Fruit fly (Drosophila melanogaster) whole organism, adult: ENCODE measurements around the gene TwdlG.

Experiments used
- CG11617 ChIP-seq: fragments of 200-800 bp; sonication (Bioruptor generic); optimal IDR thresholded peaks from 2 replicates; lab custom pipeline; 2017; ENCODE audit warnings: mild to moderate bottlenecking, missing biosample characterization, missing genetic modification reagents, missing genetic modification characterization
- CG12768 ChIP-seq: fragments of 200-800 bp; sonication (Bioruptor generic); optimal IDR thresholded peaks from 2 replicates; lab custom pipeline; 2017; ENCODE audit warnings: missing biosample characterization, missing genetic modification characterization, mild to moderate bottlenecking, moderate library complexity, missing genetic modification reagents
- CG14711 ChIP-seq: fragments of 200-800 bp; sonication (Bioruptor generic); optimal IDR thresholded peaks from 2 replicates; lab custom pipeline; 2018; ENCODE audit warnings: missing biosample characterization, mild to moderate bottlenecking, missing genetic modification characterization, moderate library complexity
- CG1620 ChIP-seq: fragments of 200-800 bp; sonication (Bioruptor generic); optimal IDR thresholded peaks from 2 replicates; lab custom pipeline; 2016; ENCODE audit warnings: missing biosample characterization, missing genetic modification characterization
- CG33017 ChIP-seq: fragments of 200-800 bp; sonication (Bioruptor generic); optimal IDR thresholded peaks from 2 replicates; lab custom pipeline; 2018; ENCODE audit warnings: missing biosample characterization, mild to moderate bottlenecking, missing genetic modification characterization, moderate library complexity
- CG5204 ChIP-seq: fragments of 200-800 bp; sonication (Bioruptor generic); optimal IDR thresholded peaks from 2 replicates; lab custom pipeline; 2016; ENCODE audit warnings: missing biosample characterization, missing genetic modification characterization
- CG7045 ChIP-seq: fragments of 200-800 bp; sonication (Bioruptor generic); optimal IDR thresholded peaks from 2 replicates; lab custom pipeline; 2017; ENCODE audit warnings: missing biosample characterization, mild to moderate bottlenecking, missing genetic modification characterization
- CG7101 ChIP-seq: fragments of 200-800 bp; sonication (Bioruptor generic); optimal IDR thresholded peaks from 2 replicates; lab custom pipeline; 2018; ENCODE audit warnings: missing biosample characterization, mild to moderate bottlenecking, missing genetic modification characterization, moderate library complexity
- Clk ChIP-seq: fragments of 200-800 bp; sonication (Bioruptor generic); optimal IDR thresholded peaks from 2 replicates; lab custom pipeline; 2017; ENCODE audit warnings: missing biosample characterization, missing genetic modification characterization
- Crg-1 ChIP-seq: fragments of 200-800 bp; sonication (Bioruptor generic); optimal IDR thresholded peaks from 2 replicates; lab custom pipeline; 2016; ENCODE audit warnings: missing biosample characterization, missing genetic modification characterization
- Hr96 ChIP-seq: fragments of 200-800 bp; sonication (Bioruptor generic); optimal IDR thresholded peaks from 2 replicates; lab custom pipeline; 2016; ENCODE audit warnings: missing biosample characterization, missing genetic modification characterization
- Mnt ChIP-seq: fragments of 200-800 bp; sonication (Bioruptor generic); optimal IDR thresholded peaks from 2 replicates; lab custom pipeline; 2016; ENCODE audit warnings: missing biosample characterization, mild to moderate bottlenecking, missing genetic modification characterization
- bab1 ChIP-seq: fragments of 200-800 bp; sonication (Bioruptor generic); optimal IDR thresholded peaks from 3 replicates; lab custom pipeline; 2019; ENCODE audit warnings: missing biosample characterization, mild to moderate bottlenecking, missing genetic modification characterization, moderate library complexity
- cic ChIP-seq: fragments of 200-800 bp; sonication (Bioruptor generic); optimal IDR thresholded peaks from 2 replicates; lab custom pipeline; 2017; ENCODE audit warnings: missing biosample characterization, mild to moderate bottlenecking, missing genetic modification characterization, moderate library complexity
- cnc ChIP-seq, 2 experiments: fragments of >200 bp; optimal IDR thresholded peaks; 2 replicates each; lab custom pipeline; 2017
- kay ChIP-seq: fragments of 200-800 bp; sonication (Bioruptor generic); peaks from one replicate; lab custom pipeline; 2016; ENCODE audit warnings: missing biosample characterization, missing genetic modification characterization, borderline replicate concordance
- ovo ChIP-seq: fragments of 200-800 bp; sonication (Bioruptor generic); optimal IDR thresholded peaks from 2 replicates; lab custom pipeline; 2016; ENCODE audit warnings: missing biosample characterization, missing genetic modification characterization
- pad ChIP-seq: fragments of 200-800 bp; sonication (Bioruptor generic); optimal IDR thresholded peaks from 3 replicates; lab custom pipeline; 2017; ENCODE audit warnings: missing biosample characterization, missing genetic modification characterization, mild to moderate bottlenecking, moderate library complexity, missing genetic modification reagents
- tj ChIP-seq: fragments of 200-800 bp; sonication (Bioruptor generic); optimal IDR thresholded peaks from 3 replicates; lab custom pipeline; 2017; ENCODE audit warnings: missing biosample characterization, mild to moderate bottlenecking, missing genetic modification characterization, moderate library complexity
- toe ChIP-seq: fragments of 200-800 bp; sonication (Bioruptor generic); optimal IDR thresholded peaks from 2 replicates; lab custom pipeline; 2016; ENCODE audit warnings: missing biosample characterization, missing genetic modification characterization

TwdlG gene

DNA sequence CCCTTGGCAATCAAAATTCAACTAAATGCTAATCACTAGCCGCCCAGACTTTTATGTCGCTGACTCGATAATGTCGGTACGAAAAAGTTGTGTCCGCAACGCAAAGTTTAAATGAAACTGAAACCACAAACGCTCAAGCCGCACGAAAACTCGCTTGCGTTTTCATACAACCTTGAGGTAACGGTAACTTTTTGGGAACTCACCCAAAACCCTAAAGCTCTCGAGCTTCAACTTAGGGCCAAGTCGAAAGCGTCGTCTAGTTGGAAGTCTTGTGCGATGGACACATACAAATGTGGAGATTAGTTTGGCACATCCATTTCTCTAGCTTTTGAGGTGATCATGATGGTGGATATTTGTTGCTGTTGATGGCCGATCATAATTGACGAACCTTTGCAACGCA, 1.2 kb downstream of the TwdlG start:
- TF ChIP-seq bab1, result no peak
- no peak for TF ChIP-seq Clk (GFP tag; lab: Kevin White, UChicago)
- TF ChIP-seq CG7101 (tag; lab: Kevin White, UChicago), result no peak
- no peak for TF ChIP-seq CG33017
- TF ChIP-seq CG1620 (GFP tag; lab: Kevin White, UChicago), result no peak
- no peak for TF ChIP-seq cic (GFP tag; lab: Kevin White, UChicago)
- no peak for TF ChIP-seq CG14711 (tag; lab: Kevin White, UChicago)
- no peak for TF ChIP-seq ovo (GFP tag; lab: Kevin White, UChicago)
- TF ChIP-seq CG12768 (GFP tag; lab: Kevin White, UChicago), result no peak

DNA sequence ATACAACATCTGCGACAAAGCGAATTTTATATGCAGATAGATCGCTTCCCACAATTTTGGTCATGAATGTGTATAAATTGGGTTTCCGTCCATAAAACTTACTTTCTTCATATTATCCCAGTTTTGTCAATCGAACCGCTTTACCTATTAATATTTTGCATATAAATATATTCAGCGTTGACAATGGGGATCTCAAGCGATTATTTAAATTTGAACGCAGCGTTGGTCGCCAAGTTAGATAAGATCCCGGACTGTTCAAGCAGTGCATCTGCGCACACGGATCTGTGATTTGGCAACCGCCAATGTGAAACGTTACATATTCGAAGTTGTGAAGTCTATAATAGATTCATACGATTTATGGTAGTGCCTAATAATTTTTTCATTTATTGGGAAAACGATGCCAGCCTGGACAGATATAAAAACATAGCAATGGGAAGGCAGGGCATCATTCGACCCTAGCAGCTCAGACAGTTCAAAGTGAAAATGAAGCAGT, 4.5 kb downstream of the TwdlG start, which contains the start of gene TwdlF:
TSS of gene TwdlF (plus strand) at position 443 of the 493 bp plus-strand sequence.
- TF ChIP-seq CG14711 (tag; lab: Kevin White, UChicago), result no peak
- TF ChIP-seq Clk (GFP tag; lab: Kevin White, UChicago), result no peak
- no peak for TF ChIP-seq CG7045 (GFP tag; lab: Kevin White, UChicago)
- no peak for TF ChIP-seq toe (GFP tag; lab: Kevin White, UChicago)
- no peak for TF ChIP-seq CG12768 (GFP tag; lab: Kevin White, UChicago)
- TF ChIP-seq CG11617 (GFP tag; lab: Kevin White, UChicago), result no peak
- no peak for TF ChIP-seq ovo (GFP tag; lab: Kevin White, UChicago)
- TF ChIP-seq CG7101 (tag; lab: Kevin White, UChicago), result no peak
- TF ChIP-seq tj, result no peak
- no peak for TF ChIP-seq pad (GFP tag; lab: Kevin White, UChicago)
- no peak for TF ChIP-seq Crg-1 (GFP tag; lab: Kevin White, UChicago)
- TF ChIP-seq cic (GFP tag; lab: Kevin White, UChicago), result no peak
- no peak for TF ChIP-seq Mnt (GFP tag; lab: Kevin White, UChicago)
- TF ChIP-seq Hr96 (GFP tag; lab: Kevin White, UChicago), result no peak
- no peak for TF ChIP-seq cnc (optimal IDR thresholded peaks at IDR 0.05; lab: Kevin White, UChicago)
- TF ChIP-seq CG33017, result no peak
- TF ChIP-seq CG5204 (GFP tag; lab: Kevin White, UChicago), result no peak
- TF ChIP-seq kay (GFP tag; lab: Kevin White, UChicago), result no peak
- TF ChIP-seq bab1, result no peak
- no peak for TF ChIP-seq CG1620 (GFP tag; lab: Kevin White, UChicago)

dm6 chr3R:4243096-4243940, 7.8 kb downstream of the TwdlG start, which contains the start of gene CG34305:
Gene CG34305 (minus strand): TSS chr3R:4243146.
- no peak for TF ChIP-seq pad (GFP tag; lab: Kevin White, UChicago)
- TF ChIP-seq tj, result no peak
- TF ChIP-seq CG7045 (GFP tag; lab: Kevin White, UChicago), result no peak

DNA sequence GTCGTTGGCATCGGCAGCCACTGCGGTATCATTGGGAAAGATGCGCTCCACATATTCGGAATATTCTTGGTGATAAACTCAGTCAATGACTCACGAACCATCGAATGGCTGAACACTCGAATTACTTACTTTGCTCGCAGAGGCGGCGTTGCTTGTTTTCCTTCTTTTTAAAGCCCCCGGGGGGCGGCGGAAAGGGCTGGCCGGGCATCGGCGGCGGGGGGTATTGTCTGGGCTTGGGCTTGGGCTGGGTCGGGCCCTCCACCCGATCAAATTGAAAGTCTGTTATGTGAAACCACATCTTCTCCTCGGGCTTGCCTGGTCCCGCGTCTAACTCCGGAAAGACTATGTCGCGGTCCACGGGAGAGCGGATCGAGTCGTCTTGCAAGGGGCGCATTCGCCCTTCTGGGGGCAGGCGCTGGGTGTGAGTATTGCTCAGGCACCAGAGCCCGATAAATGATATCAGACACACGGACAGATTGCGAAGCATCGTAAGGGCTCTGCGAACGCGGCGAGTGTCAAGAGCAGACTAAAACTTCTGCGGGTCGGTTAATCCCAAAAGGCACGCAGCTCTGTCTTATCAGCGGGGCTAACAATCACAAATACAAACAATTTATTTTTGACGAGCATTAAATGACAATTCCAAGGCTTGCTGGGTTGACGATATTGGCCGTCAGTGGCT, 8.8 kb downstream of the TwdlG start, which contains the start of gene CG14642:
TSS of gene CG14642 (minus strand) at position 509 of the 679 bp plus-strand sequence.
- no peak for TF ChIP-seq cic (GFP tag; lab: Kevin White, UChicago)
- no peak for TF ChIP-seq CG11617 (GFP tag; lab: Kevin White, UChicago)
- no peak for TF ChIP-seq CG7045 (GFP tag; lab: Kevin White, UChicago)
- TF ChIP-seq bab1, result no peak
- TF ChIP-seq CG12768 (GFP tag; lab: Kevin White, UChicago), result no peak
- no peak for TF ChIP-seq Crg-1 (GFP tag; lab: Kevin White, UChicago)
- no peak for TF ChIP-seq Clk (GFP tag; lab: Kevin White, UChicago)
- no peak for TF ChIP-seq CG14711 (tag; lab: Kevin White, UChicago)
- no peak for TF ChIP-seq tj
- no peak for TF ChIP-seq CG33017
- TF ChIP-seq kay (GFP tag; lab: Kevin White, UChicago), result no peak
- no peak for TF ChIP-seq ovo (GFP tag; lab: Kevin White, UChicago)
- TF ChIP-seq cnc (optimal IDR thresholded peaks at IDR 0.05; lab: Kevin White, UChicago), result no peak
- TF ChIP-seq toe (GFP tag; lab: Kevin White, UChicago), result no peak
- no peak for TF ChIP-seq CG1620 (GFP tag; lab: Kevin White, UChicago)
- TF ChIP-seq CG7101 (tag; lab: Kevin White, UChicago), result no peak

dm6 chr3R:4241776-4242175, 9.4 kb downstream of the TwdlG start:
- no peak for TF ChIP-seq CG1620 (GFP tag; lab: Kevin White, UChicago)
- no peak for TF ChIP-seq CG7101 (tag; lab: Kevin White, UChicago)
- no peak for TF ChIP-seq CG33017
- no peak for TF ChIP-seq CG14711 (tag; lab: Kevin White, UChicago)
- TF ChIP-seq CG7045 (GFP tag; lab: Kevin White, UChicago), result no peak
- no peak for TF ChIP-seq bab1
- TF ChIP-seq Crg-1 (GFP tag; lab: Kevin White, UChicago), result no peak
- TF ChIP-seq pad (GFP tag; lab: Kevin White, UChicago), result no peak
- no peak for TF ChIP-seq cic (GFP tag; lab: Kevin White, UChicago)
- TF ChIP-seq Mnt (GFP tag; lab: Kevin White, UChicago), result no peak
- no peak for TF ChIP-seq CG5204 (GFP tag; lab: Kevin White, UChicago)
